Fruit fly (Drosophila melanogaster): Measurements from ENCODE around the gene CG9672.

DNA sequence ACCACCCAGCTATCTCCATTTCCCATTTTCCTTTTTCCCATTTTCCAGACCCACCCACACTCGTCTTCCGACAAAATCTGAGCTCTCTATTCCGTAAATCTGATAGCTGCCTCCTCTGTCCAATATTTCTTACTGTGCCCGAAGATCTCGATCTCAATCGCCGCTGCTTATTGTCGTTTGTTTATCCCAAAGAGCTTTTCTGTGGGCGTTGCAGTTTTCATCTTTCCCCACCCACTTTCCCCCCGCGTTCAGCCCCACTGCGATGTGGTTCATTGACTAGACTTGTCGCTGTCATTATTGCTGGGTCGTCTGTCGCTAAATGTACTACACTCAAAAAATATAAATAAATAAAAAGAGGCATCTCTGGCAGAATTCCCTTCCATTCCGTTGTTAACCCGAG is 17.3 kb downstream of the CG9672 start:
- TF ChIP-seq rn (GFP tag; IDR thresholded peaks at IDR 0.05) (no peak), CG32121 (GFP tag; IDR thresholded peaks at IDR 0.05) (no peak), CG12605 (GFP tag; IDR thresholded peaks at IDR 0.05) (no peak), CG14655 (GFP tag; optimal IDR thresholded peaks at IDR 0.05) (no peak), Snoo (tag; optimal IDR thresholded peaks at IDR 0.05) (no peak), fd96Ca (GFP tag; IDR thresholded peaks at IDR 0.05) (no peak), gl (tag; optimal IDR thresholded peaks at IDR 0.05) (no peak), CG10348 (GFP tag; IDR thresholded peaks at IDR 0.05) (no peak), EcR (GFP tag; optimal IDR thresholded peaks at IDR 0.05) (no peak), CG13204 (GFP tag; optimal IDR thresholded peaks at IDR 0.05) (no peak), D1 (tag; optimal IDR thresholded peaks at IDR 0.05) (no peak)
